Fruit fly (Drosophila melanogaster) whole organism, embryonic: ENCODE measurements around the gene CG14341.
A peak's percentile ranks its signal among the peaks of the same experiment; 100 is the strongest.

ENCODE experiments used
- CG12391 ChIP-seq: fragments of 200-800 bp; sonication (Bioruptor generic); optimal IDR thresholded peaks from 3 replicates; lab custom pipeline; 2018; ENCODE audit warnings: missing biosample characterization, mild to moderate bottlenecking, missing genetic modification characterization, moderate library complexity
- CG3281 ChIP-seq: fragments of 200-800 bp; sonication (Bioruptor generic); optimal IDR thresholded peaks from 3 replicates; lab custom pipeline; 2017; ENCODE audit warnings: missing biosample characterization, mild to moderate bottlenecking, missing genetic modification characterization
- CG43689 ChIP-seq: fragments of 200-800 bp; sonication (Bioruptor generic); IDR thresholded peaks from 2 replicates; pipeline ENCODE4 v1.3.6; 2022; ENCODE audit warnings: missing biosample characterization, missing genetic modification characterization
- CG9437 ChIP-seq: fragments of 200-800 bp; sonication (Bioruptor generic); optimal IDR thresholded peaks from 2 replicates; lab custom pipeline; 2018; ENCODE audit warnings: missing biosample characterization, mild to moderate bottlenecking, missing genetic modification characterization
- CG9609 ChIP-seq: fragments of 200-800 bp; sonication (Bioruptor generic); optimal IDR thresholded peaks from 3 replicates; lab custom pipeline; 2016; ENCODE audit warnings: missing biosample characterization, missing genetic modification characterization
- Doc2 ChIP-seq: fragments of 200-800 bp; sonication (Bioruptor generic); IDR thresholded peaks from 2 replicates; pipeline ENCODE4 v1.3.6; 2022; ENCODE audit warnings: missing biosample characterization, missing genetic modification characterization
- Gsc ChIP-seq: fragments of 200-800 bp; sonication (Bioruptor generic); IDR thresholded peaks from 2 replicates; pipeline ENCODE4 v1.3.6; 2022; ENCODE audit warnings: missing biosample characterization, missing genetic modification characterization
- Stat92E ChIP-seq, 3 experiments: fragments of >200 bp in 2 of 3; fragments of 200-800 bp in 1 of 3; sonication (Bioruptor generic) in 1 of 3; optimal IDR thresholded peaks; 2 replicates each; lab custom pipeline; 2017 to 2019; ENCODE audit warnings: missing biosample characterization in 3 of 3, missing genetic modification characterization in 3 of 3, mild to moderate bottlenecking in 1 of 3, moderate library complexity in 1 of 3
- ap ChIP-seq: fragments of 200-800 bp; sonication (Bioruptor generic); IDR thresholded peaks from 2 replicates; pipeline ENCODE4 v1.3.6; 2022; ENCODE audit warnings: missing biosample characterization, missing genetic modification characterization
- dimm ChIP-seq: fragments of 200-800 bp; sonication (Bioruptor generic); IDR thresholded peaks from 2 replicates; pipeline ENCODE4 v1.3.6; 2022; ENCODE audit warnings: missing biosample characterization, missing genetic modification characterization
- hbn ChIP-seq: fragments of 200-800 bp; sonication (Bioruptor generic); IDR thresholded peaks from 2 replicates; pipeline ENCODE4 v1.3.6; 2022; ENCODE audit warnings: missing biosample characterization, missing genetic modification characterization; ENCODE audit not compliant: partially characterized antibody
- pan ChIP-seq, 4 experiments: fragments of >200 bp in 3 of 4; fragments of 200-800 bp in 1 of 4; sonication (Bioruptor generic) in 1 of 4; optimal IDR thresholded peaks in 3 of 4; IDR thresholded peaks in 1 of 4; 2 replicates each; pipeline versions ENCODE4 v1.3.6 to Lab custom; 2017 to 2022; ENCODE audit warnings: missing biosample characterization in 2 of 4, missing genetic modification characterization in 2 of 4, mixed read lengths in 1 of 4
- prd ChIP-seq, 3 experiments: fragments of >200 bp in 2 of 3; fragments of 200-800 bp in 1 of 3; sonication (Bioruptor generic) in 1 of 3; optimal IDR thresholded peaks in 2 of 3; IDR thresholded peaks in 1 of 3; 2 replicates in 2 of 3; 3 replicates in 1 of 3; pipeline versions ENCODE4 v1.3.6 to Lab custom; 2017 to 2022; ENCODE audit warnings: missing biosample characterization in 1 of 3, missing genetic modification characterization in 1 of 3
- pum ChIP-seq: fragments of 200-800 bp; sonication (Bioruptor generic); optimal IDR thresholded peaks from 2 replicates; lab custom pipeline; 2016; ENCODE audit warnings: missing biosample characterization, missing genetic modification characterization

dm6 chr2L:1128932-1129887 is 37.1 kb upstream of the CG14341 start, which contains the start of the genes Pino and TBC1D23:
- 0 out of 2 replicates have a peak, but pooled peaks have one; percentile 12 for TF ChIP-seq dimm (GFP tag; lab: Robert Waterston, UW)
- TF ChIP-seq ap (GFP tag; lab: Robert Waterston, UW), result no peak
- no peak for TF ChIP-seq Stat92E (GFP tag; optimal IDR thresholded peaks at IDR 0.05; lab: Kevin White, UChicago)
- TF ChIP-seq CG12391 (tag; lab: Kevin White, UChicago), result peak; percentile 88
- peak; percentile 9 for TF ChIP-seq pum (GFP tag; lab: Kevin White, UChicago)
- TF ChIP-seq Doc2 (GFP tag; lab: Robert Waterston, UW), result no peak
- TF ChIP-seq CG3281 (GFP tag; lab: Kevin White, UChicago), result peak; percentile 67
- TF ChIP-seq hbn, result peak; percentile 48
- TF ChIP-seq pan (optimal IDR thresholded peaks at IDR 0.05; lab: Kevin White, UChicago), result no peak
- TF ChIP-seq pan (GFP tag; optimal IDR thresholded peaks at IDR 0.05 in 1 of 2, IDR thresholded peaks at IDR 0.05 in 1 of 2), result peak in 1 of 2 experiments; percentile 77
- TF ChIP-seq CG9437, result peak; percentile 100
- TF ChIP-seq prd (optimal IDR thresholded peaks at IDR 0.05; lab: Kevin White, UChicago), result no peak
- peak; percentile 85 for TF ChIP-seq prd (GFP tag; IDR thresholded peaks at IDR 0.05; lab: Robert Waterston, UW)
- peak; percentile 16 for TF ChIP-seq CG9609 (GFP tag; lab: Kevin White, UChicago)
- TF ChIP-seq CG43689 (GFP tag; lab: Robert Waterston, UW), result no peak
- TF ChIP-seq Gsc (GFP tag; lab: Robert Waterston, UW), result no peak
